Fruit fly (Drosophila melanogaster) whole organism, embryonic: ENCODE data around the gene CG32295.

Experiments used
- Asciz ChIP-seq: fragments of 200-800 bp; sonication (Bioruptor generic); optimal IDR thresholded peaks from 2 replicates; lab custom pipeline; 2017; ENCODE audit warnings: missing biosample characterization, mild to moderate bottlenecking, missing genetic modification characterization, missing genetic modification reagents
- Blimp-1 ChIP-seq: fragments of 200-800 bp; sonication (Bioruptor generic); optimal IDR thresholded peaks from 3 replicates; lab custom pipeline; 2018; ENCODE audit warnings: missing biosample characterization, missing genetic modification characterization, mild to moderate bottlenecking, moderate library complexity, missing genetic modification reagents
- BtbVII ChIP-seq: fragments of 200-800 bp; sonication (Bioruptor generic); optimal IDR thresholded peaks from 3 replicates; lab custom pipeline; 2017; ENCODE audit warnings: missing biosample characterization, mild to moderate bottlenecking, missing genetic modification characterization
- CG12071 ChIP-seq: fragments of 200-800 bp; sonication (Bioruptor generic); optimal IDR thresholded peaks from 3 replicates; lab custom pipeline; 2018; ENCODE audit warnings: missing biosample characterization, mild to moderate bottlenecking, missing genetic modification characterization
- CG12219 ChIP-seq: fragments of 200-800 bp; sonication (Bioruptor generic); optimal IDR thresholded peaks from 3 replicates; lab custom pipeline; 2018; ENCODE audit warnings: missing biosample characterization, mild to moderate bottlenecking, missing genetic modification characterization
- CG12391 ChIP-seq: fragments of 200-800 bp; sonication (Bioruptor generic); optimal IDR thresholded peaks from 3 replicates; lab custom pipeline; 2018; ENCODE audit warnings: missing biosample characterization, mild to moderate bottlenecking, missing genetic modification characterization, moderate library complexity
- CG13123 ChIP-seq: fragments of 200-800 bp; sonication (Bioruptor generic); optimal IDR thresholded peaks from 2 replicates; lab custom pipeline; 2016; ENCODE audit warnings: missing biosample characterization, missing genetic modification characterization
- CG13894 ChIP-seq: fragments of 200-800 bp; sonication (Bioruptor generic); optimal IDR thresholded peaks from 3 replicates; lab custom pipeline; 2018; ENCODE audit warnings: missing biosample characterization, mild to moderate bottlenecking, missing genetic modification characterization, moderate library complexity
- CG14014 ChIP-seq: fragments of 200-800 bp; sonication (Bioruptor generic); IDR thresholded peaks from 2 replicates; pipeline ENCODE4 v1.3.6; 2022; ENCODE audit warnings: missing biosample characterization, missing genetic modification characterization
- CG14441 ChIP-seq: fragments of 200-800 bp; sonication (Bioruptor generic); IDR thresholded peaks from 2 replicates; pipeline ENCODE4 v1.3.6; 2022; ENCODE audit warnings: missing biosample characterization, missing genetic modification characterization
- CG14965 ChIP-seq: fragments of 200-800 bp; sonication (Bioruptor generic); optimal IDR thresholded peaks from 2 replicates; lab custom pipeline; 2016; ENCODE audit warnings: missing biosample characterization, missing genetic modification characterization, borderline replicate concordance
- CG17361 ChIP-seq: fragments of 200-800 bp; sonication (Bioruptor generic); IDR thresholded peaks from 3 replicates; pipeline ENCODE4 v1.3.6; 2022; ENCODE audit warnings: missing biosample characterization, missing genetic modification characterization
- CG17612 ChIP-seq: fragments of 200-800 bp; sonication (Bioruptor generic); IDR thresholded peaks from 2 replicates; pipeline ENCODE4 v1.3.6; 2022; ENCODE audit warnings: missing biosample characterization, missing genetic modification characterization
- CG18262 ChIP-seq: fragments of 200-800 bp; optimal IDR thresholded peaks from 3 replicates; lab custom pipeline; 2019; ENCODE audit warnings: missing biosample characterization, mild to moderate bottlenecking, missing genetic modification characterization, moderate library complexity
- CG1832 ChIP-seq: fragments of 200-800 bp; sonication (Bioruptor generic); optimal IDR thresholded peaks from 2 replicates; lab custom pipeline; 2017; ENCODE audit warnings: missing biosample characterization, mild to moderate bottlenecking, missing genetic modification characterization, inconsistent platforms
- CG30403 ChIP-seq: fragments of 200-800 bp; sonication (Bioruptor generic); optimal IDR thresholded peaks from 3 replicates; lab custom pipeline; 2016; ENCODE audit warnings: missing biosample characterization, missing genetic modification characterization
- CG31224 ChIP-seq: fragments of 200-800 bp; sonication (Bioruptor generic); IDR thresholded peaks from 2 replicates; pipeline ENCODE4 v1.3.6; 2022; ENCODE audit warnings: missing biosample characterization, missing genetic modification characterization
- CG3281 ChIP-seq: fragments of 200-800 bp; sonication (Bioruptor generic); optimal IDR thresholded peaks from 3 replicates; lab custom pipeline; 2017; ENCODE audit warnings: missing biosample characterization, mild to moderate bottlenecking, missing genetic modification characterization
- CG7556 ChIP-seq: fragments of 200-800 bp; sonication (Bioruptor generic); optimal IDR thresholded peaks from 2 replicates; lab custom pipeline; 2017; ENCODE audit warnings: missing biosample characterization, mild to moderate bottlenecking, missing genetic modification characterization
- D ChIP-seq, 2 experiments: fragments of 200-800 bp in 1 of 2; fragments of >200 bp in 1 of 2; sonication (Bioruptor generic) in 1 of 2; optimal IDR thresholded peaks; 2 replicates in 1 of 2; 3 replicates in 1 of 2; lab custom pipeline; 2017; ENCODE audit warnings: mild to moderate bottlenecking in 1 of 2, missing biosample characterization in 1 of 2, missing genetic modification characterization in 1 of 2, missing genetic modification reagents in 1 of 2
- HLH3B ChIP-seq: fragments of 200-800 bp; sonication (Bioruptor generic); IDR thresholded peaks from 2 replicates; pipeline ENCODE4 v1.3.6; 2022; ENCODE audit warnings: missing biosample characterization, missing genetic modification characterization
- HmgZ ChIP-seq: fragments of 200-800 bp; sonication (Bioruptor generic); optimal IDR thresholded peaks from 2 replicates; lab custom pipeline; 2018; ENCODE audit warnings: missing biosample characterization, mild to moderate bottlenecking, missing genetic modification characterization
- Hmr ChIP-seq: fragments of 200-800 bp; sonication (Bioruptor generic); optimal IDR thresholded peaks from 3 replicates; lab custom pipeline; 2017; ENCODE audit warnings: mild to moderate bottlenecking, missing biosample characterization, missing genetic modification reagents, missing genetic modification characterization
- Med ChIP-seq: fragments of 200-800 bp; sonication (Bioruptor generic); peaks from one replicate; lab custom pipeline; 2016; ENCODE audit warnings: missing biosample characterization, missing genetic modification characterization, mild to moderate bottlenecking, inconsistent platforms, moderate library complexity
- Nf-YA ChIP-seq: fragments of 200-800 bp; sonication (Bioruptor generic); IDR thresholded peaks from 2 replicates; pipeline ENCODE4 v1.3.6; 2022; ENCODE audit warnings: missing biosample characterization, missing genetic modification characterization
- Nf-YB ChIP-seq: fragments of 200-800 bp; sonication (Bioruptor generic); optimal IDR thresholded peaks from 3 replicates; lab custom pipeline; 2019; ENCODE audit warnings: missing biosample characterization, mild to moderate bottlenecking, missing genetic modification characterization, moderate library complexity
- Oli ChIP-seq: fragments of 200-800 bp; sonication (Bioruptor generic); optimal IDR thresholded peaks from 2 replicates; lab custom pipeline; 2018; ENCODE audit warnings: missing biosample characterization, mild to moderate bottlenecking, missing genetic modification characterization, moderate library complexity
- Ptx1 ChIP-seq: fragments of 200-800 bp; sonication (Bioruptor generic); IDR thresholded peaks from 2 replicates; pipeline ENCODE4 v1.3.6; 2022; ENCODE audit warnings: missing biosample characterization, missing genetic modification characterization
- Rx ChIP-seq: fragments of 200-800 bp; sonication (Bioruptor generic); IDR thresholded peaks from 2 replicates; pipeline ENCODE4 v1.3.6; 2022; ENCODE audit warnings: missing biosample characterization, missing genetic modification characterization
- Six4 ChIP-seq: fragments of 200-800 bp; sonication (Bioruptor generic); optimal IDR thresholded peaks from 2 replicates; lab custom pipeline; 2016; ENCODE audit warnings: missing biosample characterization, missing genetic modification characterization
- Sox100B ChIP-seq: fragments of 200-800 bp; sonication (Bioruptor generic); optimal IDR thresholded peaks from 3 replicates; lab custom pipeline; 2018; ENCODE audit warnings: missing biosample characterization, mild to moderate bottlenecking, missing genetic modification characterization
- Sry-δ ChIP-seq: fragments of 200-800 bp; sonication (Bioruptor generic); optimal IDR thresholded peaks from 2 replicates; lab custom pipeline; 2016; ENCODE audit warnings: missing biosample characterization, missing genetic modification characterization
- Tbp ChIP-seq: fragments of >200 bp; optimal IDR thresholded peaks from 2 replicates; lab custom pipeline; 2018; ENCODE audit warnings: missing biosample characterization, missing genetic modification characterization
- cg ChIP-seq: fragments of 200-800 bp; sonication (Bioruptor generic); optimal IDR thresholded peaks from 3 replicates; lab custom pipeline; 2019; ENCODE audit warnings: missing biosample characterization, mild to moderate bottlenecking, missing genetic modification characterization, moderate library complexity
- chinmo ChIP-seq: fragments of 200-800 bp; sonication (Bioruptor generic); IDR thresholded peaks from 4 replicates; pipeline ENCODE4 v1.3.6; 2022; ENCODE audit warnings: missing biosample characterization, missing genetic modification characterization; ENCODE audit not compliant: partially characterized antibody
- crol ChIP-seq: fragments of 200-800 bp; sonication (Bioruptor generic); IDR thresholded peaks from 2 replicates; pipeline ENCODE4 v1.3.6; 2022; ENCODE audit warnings: missing biosample characterization, missing genetic modification characterization
- eve ChIP-seq, 2 experiments: fragments of >200 bp; optimal IDR thresholded peaks; 2 replicates each; lab custom pipeline; 2017; ENCODE audit warnings: missing biosample characterization in 2 of 2, missing genetic modification characterization in 2 of 2
- fd96Cb ChIP-seq: fragments of 200-800 bp; sonication (Bioruptor generic); optimal IDR thresholded peaks from 2 replicates; lab custom pipeline; 2018; ENCODE audit warnings: missing biosample characterization, mild to moderate bottlenecking, missing genetic modification characterization, moderate library complexity
- grn ChIP-seq: fragments of 200-800 bp; sonication (Bioruptor generic); optimal IDR thresholded peaks from 3 replicates; lab custom pipeline; 2017; ENCODE audit warnings: missing biosample characterization, missing genetic modification characterization
- gro ChIP-seq: fragments of 200-800 bp; sonication (Bioruptor generic); optimal IDR thresholded peaks from 2 replicates; lab custom pipeline; 2016; ENCODE audit warnings: missing biosample characterization, missing genetic modification characterization
- gsb-n ChIP-seq: fragments of 200-800 bp; sonication (Bioruptor generic); optimal IDR thresholded peaks from 3 replicates; lab custom pipeline; 2018; ENCODE audit warnings: missing biosample characterization, mild to moderate bottlenecking, missing genetic modification characterization
- otp ChIP-seq: fragments of 200-800 bp; sonication (Bioruptor generic); IDR thresholded peaks from 3 replicates; pipeline ENCODE4, ENCODE4 v1.3.6; 2022; ENCODE audit warnings: missing biosample characterization, missing genetic modification characterization
- salm ChIP-seq: fragments of 200-800 bp; sonication (Bioruptor generic); optimal IDR thresholded peaks from 2 replicates; lab custom pipeline; 2018; ENCODE audit warnings: missing biosample characterization, mild to moderate bottlenecking, missing genetic modification characterization
- sens ChIP-seq: fragments of 200-800 bp; sonication (Bioruptor generic); peaks from one replicate; lab custom pipeline; 2016; ENCODE audit warnings: missing biosample characterization, missing genetic modification characterization
- sisA ChIP-seq: fragments of 200-800 bp; sonication (Bioruptor generic); IDR thresholded peaks from 2 replicates; pipeline ENCODE4 v1.3.6; 2022; ENCODE audit warnings: missing biosample characterization, missing genetic modification characterization
- so ChIP-seq: fragments of 200-800 bp; sonication (Bioruptor generic); IDR thresholded peaks from 3 replicates; pipeline ENCODE4 v1.3.6; 2022; ENCODE audit warnings: missing biosample characterization, missing genetic modification characterization
- sug ChIP-seq: fragments of 200-800 bp; optimal IDR thresholded peaks from 2 replicates; lab custom pipeline; 2019; ENCODE audit warnings: missing biosample characterization, mild to moderate bottlenecking, missing genetic modification characterization, moderate library complexity
- tap ChIP-seq: fragments of 200-800 bp; optimal IDR thresholded peaks from 3 replicates; lab custom pipeline; 2019; ENCODE audit warnings: missing biosample characterization, mild to moderate bottlenecking, missing genetic modification characterization, moderate library complexity
- tin ChIP-seq: fragments of 200-800 bp; sonication (Bioruptor generic); optimal IDR thresholded peaks from 3 replicates; lab custom pipeline; 2016; ENCODE audit warnings: missing biosample characterization, missing genetic modification characterization
- vvl ChIP-seq: fragments of 200-800 bp; sonication (Bioruptor generic); IDR thresholded peaks from 2 replicates; pipeline ENCODE4 v1.3.6; 2022; ENCODE audit warnings: missing biosample characterization, missing genetic modification characterization

Gene CG32295

dm6 chr3L:2570269-2570723 is 43.5 kb upstream of the CG32295 start (continued):
- TF ChIP-seq otp (GFP tag; lab: Robert Waterston, UW) (peak; percentile 45; the same call in 1 of the 3 replicates), HmgZ (no peak), Nf-YA (0 out of 2 replicates have a peak, but pooled peaks have one; percentile 12), sens (peak; percentile 86), CG12391 (peak; percentile 60), chinmo (GFP tag; lab: Robert Waterston, UW) (peak; percentile 65; the same call in 1 of the 4 replicates), Blimp-1 (GFP tag; lab: Kevin White, UChicago) (peak; percentile 68), CG13123 (GFP tag; lab: Kevin White, UChicago) (no peak), CG14441 (peak; percentile 13; the same call in 1 of the 2 replicates), salm (tag; lab: Kevin White, UChicago) (peak; percentile 54), Asciz (GFP tag; lab: Kevin White, UChicago) (peak; percentile 55), Ptx1 (GFP tag; lab: Robert Waterston, UW) (peak; percentile 48; the same call in 1 of the 2 replicates), CG30403 (peak; percentile 36), crol (GFP tag; lab: Robert Waterston, UW) (no peak), tin (GFP tag; lab: Kevin White, UChicago) (no peak), CG18262 (tag; lab: Kevin White, UChicago) (peak; percentile 64), gro (GFP tag; lab: Kevin White, UChicago) (peak; percentile 42), gsb-n (tag; lab: Kevin White, UChicago) (peak; percentile 62), CG17612 (GFP tag; lab: Robert Waterston, UW) (no peak), CG31224 (GFP tag; lab: Robert Waterston, UW) (no peak), sisA (GFP tag; lab: Robert Waterston, UW) (peak; percentile 18; the same call in 1 of the 2 replicates), Rx (GFP tag; lab: Robert Waterston, UW) (no peak), BtbVII (GFP tag; lab: Kevin White, UChicago) (peak; percentile 27), D (optimal IDR thresholded peaks at IDR 0.05; lab: Kevin White, UChicago) (no peak), D (GFP tag; optimal IDR thresholded peaks at IDR 0.05; lab: Kevin White, UChicago) (peak; percentile 17), grn (GFP tag; lab: Kevin White, UChicago) (peak; percentile 29), eve (GFP tag; optimal IDR thresholded peaks at IDR 0.05; lab: Kevin White, UChicago) (peak in 1 of 2 experiments; percentile 13), Tbp (no peak), CG17361 (peak; percentile 46; the same call in 1 of the 3 replicates), so (GFP tag; lab: Robert Waterston, UW) (peak; percentile 55; the same call in 1 of the 3 replicates), Six4 (no peak), fd96Cb (tag; lab: Kevin White, UChicago) (peak; percentile 35), CG13894 (tag; lab: Kevin White, UChicago) (no peak), Sry-δ (GFP tag; lab: Kevin White, UChicago) (no peak), HLH3B (GFP tag; lab: Robert Waterston, UW) (peak; percentile 52; the same call in 1 of the 2 replicates), tap (peak; percentile 58), CG1832 (GFP tag; lab: Kevin White, UChicago) (no peak), sug (tag; lab: Kevin White, UChicago) (peak; percentile 13), CG12071 (peak; percentile 59), CG14965 (GFP tag; lab: Kevin White, UChicago) (no peak), CG12219 (GFP tag; lab: Kevin White, UChicago) (peak; percentile 44), cg (peak; percentile 54), Oli (peak; percentile 61), CG14014 (GFP tag; lab: Robert Waterston, UW) (no peak; the same call in 1 of the 2 replicates), CG3281 (GFP tag; lab: Kevin White, UChicago) (peak; percentile 12), Med (GFP tag; lab: Kevin White, UChicago) (peak; percentile 77), Sox100B (peak; percentile 46), vvl (GFP tag; lab: Robert Waterston, UW) (peak; percentile 65), CG7556 (GFP tag; lab: Kevin White, UChicago) (peak; percentile 43), Nf-YB (GFP tag; lab: Kevin White, UChicago) (peak; percentile 14), Hmr (GFP tag; lab: Kevin White, UChicago) (peak; percentile 29)
